Worm (Caenorhabditis elegans) whole organism, midembryonic: Measurements from ENCODE around the gene mys-1.
A peak's percentile ranks its signal among the peaks of the same experiment; 100 is the strongest.
"Not testable (repeated sequence)": the region's sequence is repeated elsewhere in the genome, so short reads cannot be mapped to it uniquely, and the experiment has no call there.

Source experiments
- T22C8.4 ChIP-seq: fragments of 200-800 bp; sonication (Bioruptor generic); IDR thresholded peaks from 2 replicates; pipeline ENCODE4 v1.3.6; 2022; ENCODE audit warnings: missing genetic modification characterization, missing compliant biosample characterization
- cog-1 ChIP-seq: sonication (generic microtip); optimal IDR thresholded peaks from 2 replicates; lab custom pipeline; 2016; ENCODE audit warnings: missing genetic modification characterization, missing compliant biosample characterization
- flt-1 ChIP-seq: fragments of 200-800 bp; sonication (Bioruptor generic); IDR thresholded peaks from 2 replicates; pipeline ENCODE4 v1.3.6; 2022; ENCODE audit warnings: missing genetic modification characterization, missing compliant biosample characterization
- klf-2 ChIP-seq: fragments of 200-800 bp; sonication (Bioruptor generic); conservative IDR thresholded peaks from 2 replicates; pipeline ENCODE4 v1.3.6; 2022; ENCODE audit warnings: missing genetic modification reagents, missing genetic modification characterization, missing compliant biosample characterization
- med-1 ChIP-seq: sonication (generic microtip); optimal IDR thresholded peaks from 2 replicates; lab custom pipeline; 2017; ENCODE audit warnings: missing genetic modification characterization, mild to moderate bottlenecking, missing compliant biosample characterization, antibody characterized with exemption, missing genetic modification reagents; ENCODE audit not compliant: insufficient read depth
- ref-1 ChIP-seq: fragments of 200-800 bp; sonication (Bioruptor generic); conservative IDR thresholded peaks from 2 replicates; pipeline ENCODE4 v1.3.6; 2022; ENCODE audit warnings: missing genetic modification reagents, missing genetic modification characterization, missing compliant biosample characterization
- tab-1 ChIP-seq: fragments of 200-800 bp; sonication (Bioruptor generic); IDR thresholded peaks from 2 replicates; pipeline ENCODE4 v1.3.6; 2022; ENCODE audit warnings: missing genetic modification characterization, missing compliant biosample characterization
- ztf-23 ChIP-seq: fragments of 200-800 bp; sonication (Bioruptor generic); IDR thresholded peaks from 2 replicates; pipeline ENCODE4 v1.3.6; 2022; ENCODE audit warnings: missing genetic modification reagents, missing genetic modification characterization, missing compliant biosample characterization
- ztf-29 ChIP-seq: fragments of 200-800 bp; sonication (Bioruptor generic); IDR thresholded peaks from 2 replicates; pipeline ENCODE4 v1.3.6; 2022; ENCODE audit warnings: missing genetic modification reagents, missing genetic modification characterization, missing compliant biosample characterization

Gene mys-1

DNA sequence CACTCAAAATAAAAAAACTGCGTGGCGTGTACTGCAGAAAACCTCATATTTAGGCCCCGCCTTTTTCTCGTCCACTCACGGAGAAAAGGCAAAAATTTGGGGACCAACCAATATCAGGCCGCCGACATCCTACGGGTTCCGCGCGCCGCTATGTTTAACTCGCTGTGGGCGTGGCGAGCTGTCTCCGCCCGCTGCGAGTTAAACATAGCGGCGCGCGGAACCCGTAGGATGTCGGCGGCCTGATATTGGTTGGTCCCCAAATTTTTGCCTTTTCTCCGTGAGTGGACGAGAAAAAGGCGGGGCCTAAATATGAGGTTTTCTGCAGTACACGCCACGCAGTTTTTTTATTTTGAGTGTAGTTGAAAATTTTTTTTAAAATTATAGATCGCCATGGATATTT is 21.7 kb downstream of the mys-1 start, which contains the start of gene tmem-258:
Gene tmem-258 (plus strand): TSS at position 385 of the 400 bp plus-strand sequence.
- not testable (repeated sequence) for TF ChIP-seq cog-1 (tag; lab: Kevin White, UChicago); tab-1 (GFP tag; lab: Robert Waterston, UW); ref-1 (GFP tag; lab: Robert Waterston, UW)

DNA sequence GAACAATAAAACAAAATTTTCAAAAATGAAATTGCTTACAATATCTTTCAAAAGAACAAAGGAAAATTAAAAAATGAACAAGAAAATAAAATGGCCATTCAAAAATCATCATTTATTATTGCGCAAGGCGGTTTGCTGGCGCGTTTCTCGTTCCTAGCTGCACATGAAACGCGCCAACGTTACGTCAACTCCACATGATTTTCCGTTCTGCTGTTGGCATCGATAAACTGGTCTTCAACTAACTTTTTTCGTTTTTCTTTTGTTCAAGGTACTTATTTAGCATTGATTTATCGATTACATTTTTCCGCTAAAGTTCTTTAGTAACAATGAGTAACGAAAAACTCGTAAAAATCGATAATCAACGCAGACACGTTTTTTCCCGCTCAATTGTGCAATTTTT is 24.1 kb downstream of the mys-1 start, which contains the start of the genes Y57E12AL.6 and Y57E12AL.1:
Gene Y57E12AL.6 (minus strand): TSS at position 75 of the 400 bp plus-strand sequence.
Gene Y57E12AL.1 (plus strand): TSS at position 135 of the 400 bp plus-strand sequence.
- peak; percentile 80 for TF ChIP-seq ztf-23 (GFP tag; lab: Robert Waterston, UW)
- 0 out of 2 replicates have a peak, but pooled peaks have one; percentile 38 for TF ChIP-seq tab-1 (GFP tag; lab: Robert Waterston, UW)
- 0 out of 2 replicates have a peak, but pooled peaks have one; percentile 15 for TF ChIP-seq ztf-29 (GFP tag; lab: Robert Waterston, UW)
- TF ChIP-seq klf-2 (GFP tag; lab: Robert Waterston, UW), result peak; percentile 50; the same call in 1 of the 2 replicates
- TF ChIP-seq ref-1 (GFP tag; lab: Robert Waterston, UW), result no peak
- peak; percentile 56 for TF ChIP-seq med-1 (GFP tag; lab: Kevin White, UChicago)
- TF ChIP-seq flt-1 (GFP tag; lab: Robert Waterston, UW), result peak; percentile 54
- TF ChIP-seq cog-1 (tag; lab: Kevin White, UChicago), result peak; percentile 43
- peak; percentile 54 for TF ChIP-seq T22C8.4 (GFP tag; lab: Robert Waterston, UW)

DNA sequence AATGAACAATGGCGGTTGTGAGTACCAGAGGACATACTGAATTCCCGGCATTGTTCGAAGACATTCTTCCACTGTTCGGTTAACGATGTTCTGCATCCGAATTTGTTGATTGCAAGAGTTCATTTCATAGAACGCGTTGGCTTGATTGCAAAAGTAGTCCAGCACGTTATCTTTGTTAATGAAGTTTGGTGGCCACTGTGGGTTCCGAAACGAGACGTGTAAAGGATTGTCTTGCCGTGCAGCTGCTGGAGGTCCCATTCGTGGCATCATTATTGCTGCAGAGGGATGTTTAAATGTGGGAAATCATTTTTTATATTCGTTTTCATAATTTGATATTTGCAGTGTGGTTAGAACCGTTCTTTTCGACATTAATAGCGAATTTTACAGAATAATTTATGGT is 25.1 kb downstream of the mys-1 start, which contains the start of gene mdt-6:
Gene mdt-6 (minus strand): TSS at position 275 of the 400 bp plus-strand sequence.
- TF ChIP-seq tab-1 (GFP tag; lab: Robert Waterston, UW) (no peak), ztf-23 (GFP tag; lab: Robert Waterston, UW) (no peak), ztf-29 (GFP tag; lab: Robert Waterston, UW) (no peak), ref-1 (GFP tag; lab: Robert Waterston, UW) (no peak), med-1 (GFP tag; lab: Kevin White, UChicago) (no peak), flt-1 (GFP tag; lab: Robert Waterston, UW) (no peak), T22C8.4 (GFP tag; lab: Robert Waterston, UW) (no peak), klf-2 (GFP tag; lab: Robert Waterston, UW) (no peak), cog-1 (tag; lab: Kevin White, UChicago) (no peak)

DNA sequence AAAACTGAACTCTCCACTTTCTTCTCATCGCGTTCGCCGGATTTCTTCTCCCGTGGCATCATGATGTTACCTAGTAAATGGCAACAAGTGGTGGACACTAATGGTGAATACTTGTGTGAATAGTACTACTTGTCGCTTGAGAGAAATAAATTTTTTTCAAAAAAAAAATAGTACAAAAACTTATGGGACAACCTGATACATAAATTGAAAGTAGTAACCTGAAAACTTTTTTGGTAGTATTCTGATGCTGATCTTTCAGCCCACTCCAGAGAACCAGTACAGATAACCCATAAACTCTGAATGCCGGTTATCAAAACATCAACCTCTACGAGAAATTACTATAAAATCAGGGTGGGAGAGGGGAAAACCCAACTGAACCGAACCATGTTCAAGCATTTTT is 26.7 kb downstream of the mys-1 start, which contains the start of gene Y57E12AL.2:
Gene Y57E12AL.2 (plus strand): TSS at position 301 of the 400 bp plus-strand sequence.
- TF ChIP-seq ref-1, ztf-29, tab-1 (GFP tag; lab: Robert Waterston, UW): not testable (repeated sequence)

DNA sequence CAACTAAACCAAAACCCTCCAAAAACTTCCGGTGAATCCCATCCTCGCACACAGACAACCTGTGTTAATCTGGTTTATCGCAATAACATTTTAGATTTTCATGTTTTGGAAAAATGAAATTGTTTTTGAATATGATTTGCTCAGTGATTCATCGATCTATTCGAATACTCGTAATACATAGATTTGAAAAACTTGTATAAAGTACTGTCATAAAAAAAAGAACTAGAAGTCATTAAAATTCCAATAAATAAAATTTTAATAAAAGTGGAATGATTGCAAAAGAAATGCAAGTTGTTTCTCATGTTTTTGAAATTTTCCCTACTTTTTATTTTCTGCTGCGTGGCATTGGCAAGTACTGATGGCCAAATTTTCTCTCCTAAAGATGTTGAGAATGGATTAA is 29.9 kb downstream of the mys-1 start, which contains the start of gene spig-8:
Gene spig-8 (plus strand): TSS at position 301 of the 400 bp plus-strand sequence.
- TF ChIP-seq ztf-23 (GFP tag; lab: Robert Waterston, UW), result no peak
- no peak for TF ChIP-seq ztf-29 (GFP tag; lab: Robert Waterston, UW)
- TF ChIP-seq ref-1 (GFP tag; lab: Robert Waterston, UW), result no peak
- no peak for TF ChIP-seq cog-1 (tag; lab: Kevin White, UChicago)
- TF ChIP-seq klf-2 (GFP tag; lab: Robert Waterston, UW), result no peak
- no peak for TF ChIP-seq flt-1 (GFP tag; lab: Robert Waterston, UW)
- TF ChIP-seq med-1 (GFP tag; lab: Kevin White, UChicago), result no peak
- no peak for TF ChIP-seq tab-1 (GFP tag; lab: Robert Waterston, UW)
- TF ChIP-seq T22C8.4 (GFP tag; lab: Robert Waterston, UW), result no peak

DNA sequence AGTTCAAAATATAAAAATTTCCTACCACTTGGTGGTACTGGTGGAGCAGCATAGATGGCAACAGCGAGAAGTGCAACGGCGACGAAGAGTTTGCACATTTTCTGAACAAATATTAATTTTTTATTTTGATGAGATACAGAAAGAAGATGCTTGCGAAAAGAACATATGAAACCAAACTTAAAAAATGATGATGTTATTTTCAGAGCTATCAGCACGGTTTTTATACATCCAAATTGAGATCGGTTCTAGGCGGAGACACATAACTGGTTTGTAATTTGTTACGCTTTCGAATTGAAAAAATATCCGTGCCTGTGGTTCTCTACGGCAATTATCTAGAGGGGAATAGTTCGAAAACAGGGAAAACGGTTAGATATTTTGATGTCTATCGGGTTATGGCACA is 31.4 kb downstream of the mys-1 start, which contains the start of gene txt-17:
Gene txt-17 (minus strand): TSS at position 101 of the 400 bp plus-strand sequence.
- TF ChIP-seq tab-1 (GFP tag; lab: Robert Waterston, UW) (no peak), ztf-23 (GFP tag; lab: Robert Waterston, UW) (no peak), ref-1 (GFP tag; lab: Robert Waterston, UW) (no peak), med-1 (GFP tag; lab: Kevin White, UChicago) (no peak), klf-2 (GFP tag; lab: Robert Waterston, UW) (no peak), cog-1 (tag; lab: Kevin White, UChicago) (no peak), flt-1 (GFP tag; lab: Robert Waterston, UW) (no peak), T22C8.4 (GFP tag; lab: Robert Waterston, UW) (no peak), ztf-29 (GFP tag; lab: Robert Waterston, UW) (no peak)

DNA sequence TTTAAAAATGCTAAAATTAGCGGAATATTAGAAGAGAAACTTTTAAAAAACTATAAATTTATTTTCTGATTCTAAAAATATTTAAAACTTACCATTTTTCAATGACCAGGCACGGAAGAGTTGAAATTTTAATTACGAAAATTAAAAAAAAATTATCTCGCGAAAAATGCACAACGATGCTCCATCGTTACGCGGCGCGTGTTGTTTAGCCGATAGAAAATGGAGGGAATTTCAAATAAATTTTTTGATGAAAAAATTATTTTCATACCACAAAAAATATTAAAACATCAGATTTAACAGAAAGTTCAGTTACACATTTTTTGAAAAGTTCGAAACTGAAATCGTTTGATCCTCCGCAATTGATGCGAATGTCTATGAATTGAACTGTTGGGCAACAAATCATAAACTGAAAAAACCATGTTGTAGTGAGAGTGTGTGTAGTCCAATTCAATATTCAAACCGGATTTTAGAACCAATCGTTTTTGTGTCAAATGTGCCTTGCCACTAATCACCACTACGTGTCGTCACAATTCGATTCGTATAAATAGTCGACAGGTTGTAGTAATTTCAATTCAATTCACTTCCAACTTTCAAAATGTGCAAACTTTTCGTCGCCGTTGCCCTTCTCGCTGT is 33.2 kb downstream of the mys-1 start, which contains the start of the genes tofu-2 and spig-1:
Gene tofu-2 (minus strand): TSS at position 116 of the 633 bp plus-strand sequence.
Gene spig-1 (plus strand): TSS at position 583 of the 633 bp plus-strand sequence.
- TF ChIP-seq cog-1 (tag; lab: Kevin White, UChicago), result no peak
- no peak for TF ChIP-seq flt-1 (GFP tag; lab: Robert Waterston, UW)
- TF ChIP-seq ref-1 (GFP tag; lab: Robert Waterston, UW), result no peak
- no peak for TF ChIP-seq T22C8.4 (GFP tag; lab: Robert Waterston, UW)
- no peak for TF ChIP-seq klf-2 (GFP tag; lab: Robert Waterston, UW)
- no peak for TF ChIP-seq ztf-23 (GFP tag; lab: Robert Waterston, UW)
- TF ChIP-seq tab-1 (GFP tag; lab: Robert Waterston, UW), result no peak
- TF ChIP-seq ztf-29 (GFP tag; lab: Robert Waterston, UW), result no peak
- no peak for TF ChIP-seq med-1 (GFP tag; lab: Kevin White, UChicago)

DNA sequence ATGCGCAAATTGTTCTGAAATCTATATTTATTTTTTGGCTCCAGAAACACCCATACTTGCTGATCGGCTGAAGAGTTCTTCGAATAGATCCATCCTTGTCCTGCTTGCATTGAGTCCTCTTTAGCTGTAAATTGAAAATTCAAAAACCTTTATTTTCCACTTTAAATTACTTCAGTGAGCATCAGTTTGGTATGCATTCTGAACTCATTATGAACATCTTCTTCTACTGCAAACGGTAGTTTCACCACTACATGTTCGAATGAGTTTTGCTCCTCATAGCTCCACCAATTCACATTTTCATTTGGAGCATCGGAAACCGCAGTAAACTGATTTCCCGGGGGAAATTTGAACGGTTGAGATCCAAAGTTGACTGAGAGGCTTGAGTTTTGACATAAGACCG is 34.3 kb downstream of the mys-1 start:
- TF ChIP-seq ztf-23 (GFP tag; lab: Robert Waterston, UW), result no peak
- no peak for TF ChIP-seq ztf-29 (GFP tag; lab: Robert Waterston, UW)
